Fruit fly (Drosophila melanogaster) S2 (cell line): ENCODE measurements around the gene CG2150.

Source experiments
- CG8478 ChIP-seq: fragments of >200 bp; optimal IDR thresholded peaks from 2 replicates; lab custom pipeline; 2018
- CTCF ChIP-seq, 2 experiments: fragments of >200 bp; optimal IDR thresholded peaks; 2 replicates each; lab custom pipeline; 2018

- TF ChIP-seq CTCF (optimal IDR thresholded peaks at IDR 0.05; lab: Kevin White, UChicago), result no peak
- no peak for TF ChIP-seq CG8478
Measured at dm6 chr3R:31721958-31722357, 42.6 kb downstream of the CG2150 start.
